Worm (Caenorhabditis elegans) whole organism, early embryonic: Measurements from ENCODE around the gene set-14.

Experiments
- F13C5.2 ChIP-seq: sonication (generic microtip); optimal IDR thresholded peaks from 2 replicates; lab custom pipeline; 2017; ENCODE audit warnings: mild to moderate bottlenecking, missing genetic modification characterization, inconsistent platforms, missing compliant biosample characterization
- aly-1 ChIP-seq: sonication (generic microtip); optimal IDR thresholded peaks from 2 replicates; lab custom pipeline; 2016; ENCODE audit warnings: missing genetic modification characterization, missing compliant biosample characterization
- ama-1 ChIP-seq: fragments of 150-350 bp; optimal IDR thresholded peaks from 2 replicates; lab custom pipeline; 2014
- ceh-13 ChIP-seq: fragments of 200-800 bp; sonication (Bioruptor generic); optimal IDR thresholded peaks from 2 replicates; lab custom pipeline; 2018; ENCODE audit warnings: mild to moderate bottlenecking, missing genetic modification characterization, missing compliant biosample characterization
- ceh-36 ChIP-seq: sonication (generic microtip); optimal IDR thresholded peaks from 2 replicates; lab custom pipeline; 2016; ENCODE audit warnings: missing genetic modification characterization, inconsistent platforms, missing compliant biosample characterization
- ets-7 ChIP-seq: sonication (generic microtip); optimal IDR thresholded peaks from 2 replicates; lab custom pipeline; 2016; ENCODE audit warnings: missing genotype, missing genetic modification characterization, missing compliant biosample characterization
- flt-1 ChIP-seq: fragments of 200-800 bp; sonication (Bioruptor generic); IDR thresholded peaks from 2 replicates; pipeline ENCODE4 v1.3.6; 2022; ENCODE audit warnings: missing genetic modification characterization, missing compliant biosample characterization
- hmg-4 ChIP-seq: fragments of 200-800 bp; sonication (Bioruptor generic); optimal IDR thresholded peaks from 2 replicates; lab custom pipeline; 2018; ENCODE audit warnings: mild to moderate bottlenecking, missing genetic modification characterization, missing compliant biosample characterization
- tbx-37 ChIP-seq: fragments of 200-800 bp; sonication (Bioruptor generic); conservative IDR thresholded peaks from 2 replicates; pipeline ENCODE4 v1.3.6; 2022; ENCODE audit warnings: missing genetic modification reagents, missing genetic modification characterization, missing compliant biosample characterization

- TF ChIP-seq ama-1, result no peak
- no peak for TF ChIP-seq aly-1 (tag; lab: Kevin White, UChicago)
- no peak for TF ChIP-seq F13C5.2
- TF ChIP-seq ceh-13 (GFP tag; lab: Kevin White, UChicago), result no peak
- no peak for TF ChIP-seq ets-7 (tag; lab: Kevin White, UChicago)
- TF ChIP-seq ceh-36 (tag; lab: Kevin White, UChicago), result no peak
- no peak for TF ChIP-seq tbx-37 (GFP tag; lab: Robert Waterston, UW)
- no peak for TF ChIP-seq flt-1 (GFP tag; lab: Robert Waterston, UW)
- TF ChIP-seq hmg-4 (GFP tag; lab: Kevin White, UChicago), result no peak
Observed at ce11 chrII:10765238-10765637, 30.9 kb downstream of the set-14 start.
